Fruit fly (Drosophila melanogaster) whole organism, embryonic: Measurements from ENCODE around the gene Dpy-30L1.

Experiments
- Asciz ChIP-seq: fragments of 200-800 bp; sonication (Bioruptor generic); optimal IDR thresholded peaks from 2 replicates; lab custom pipeline; 2017; ENCODE audit warnings: missing biosample characterization, mild to moderate bottlenecking, missing genetic modification characterization, missing genetic modification reagents
- BEAF-32 ChIP-seq: fragments of 200-800 bp; sonication (Bioruptor generic); optimal IDR thresholded peaks from 3 replicates; lab custom pipeline; 2017; ENCODE audit warnings: missing biosample characterization, missing genetic modification characterization, mild to moderate bottlenecking, moderate library complexity, missing genetic modification reagents
- CG10462 ChIP-seq: fragments of 200-800 bp; sonication (Bioruptor generic); optimal IDR thresholded peaks from 2 replicates; lab custom pipeline; 2016; ENCODE audit warnings: missing biosample characterization, missing genetic modification characterization
- CG11504 ChIP-seq: fragments of 200-800 bp; sonication (Bioruptor generic); optimal IDR thresholded peaks from 3 replicates; lab custom pipeline; 2019; ENCODE audit warnings: missing biosample characterization, mild to moderate bottlenecking, missing genetic modification characterization, moderate library complexity
- CG12104 ChIP-seq: fragments of 200-800 bp; sonication (Bioruptor generic); optimal IDR thresholded peaks from 3 replicates; lab custom pipeline; 2016; ENCODE audit warnings: missing biosample characterization, missing genetic modification characterization
- CG13894 ChIP-seq: fragments of 200-800 bp; sonication (Bioruptor generic); optimal IDR thresholded peaks from 3 replicates; lab custom pipeline; 2018; ENCODE audit warnings: missing biosample characterization, mild to moderate bottlenecking, missing genetic modification characterization, moderate library complexity
- CG14710 ChIP-seq: fragments of 200-800 bp; sonication (Bioruptor generic); optimal IDR thresholded peaks from 3 replicates; lab custom pipeline; 2019; ENCODE audit warnings: missing biosample characterization, mild to moderate bottlenecking, missing genetic modification characterization, moderate library complexity
- CG1647 ChIP-seq: fragments of 200-800 bp; sonication (Bioruptor generic); optimal IDR thresholded peaks from 3 replicates; lab custom pipeline; 2016; ENCODE audit warnings: missing biosample characterization, missing genetic modification characterization
- CG16815 ChIP-seq: fragments of 200-800 bp; sonication (Bioruptor generic); optimal IDR thresholded peaks from 3 replicates; lab custom pipeline; 2017; ENCODE audit warnings: missing biosample characterization, mild to moderate bottlenecking, missing genetic modification characterization
- CG17385 ChIP-seq: fragments of 200-800 bp; sonication (Bioruptor generic); optimal IDR thresholded peaks from 3 replicates; lab custom pipeline; 2018; ENCODE audit warnings: missing biosample characterization, mild to moderate bottlenecking, missing genetic modification characterization
- CG17912 ChIP-seq: fragments of 200-800 bp; sonication (Bioruptor generic); optimal IDR thresholded peaks from 2 replicates; lab custom pipeline; 2018; ENCODE audit warnings: missing biosample characterization, mild to moderate bottlenecking, missing genetic modification characterization
- CG18476 ChIP-seq: fragments of 200-800 bp; sonication (Bioruptor generic); optimal IDR thresholded peaks from 2 replicates; lab custom pipeline; 2016; ENCODE audit warnings: missing biosample characterization, mild to moderate bottlenecking, missing genetic modification characterization
- CG6765 ChIP-seq: fragments of 200-800 bp; sonication (Bioruptor generic); optimal IDR thresholded peaks from 3 replicates; lab custom pipeline; 2017; ENCODE audit warnings: missing biosample characterization, mild to moderate bottlenecking, missing genetic modification characterization
- CG7745 ChIP-seq: fragments of 200-800 bp; sonication (Bioruptor generic); optimal IDR thresholded peaks from 2 replicates; lab custom pipeline; 2018; ENCODE audit warnings: missing biosample characterization, mild to moderate bottlenecking, missing genetic modification characterization, moderate library complexity
- CG7786 ChIP-seq: fragments of 200-800 bp; sonication (Bioruptor generic); optimal IDR thresholded peaks from 2 replicates; lab custom pipeline; 2016; ENCODE audit warnings: missing biosample characterization, missing genetic modification characterization
- CG7963 ChIP-seq: fragments of 200-800 bp; sonication (Bioruptor generic); IDR thresholded peaks from 3 replicates; pipeline ENCODE4 v1.3.6; 2022; ENCODE audit warnings: missing biosample characterization, missing genetic modification characterization; ENCODE audit not compliant: partially characterized antibody
- Chrac-16 ChIP-seq: fragments of 200-800 bp; sonication (Bioruptor generic); optimal IDR thresholded peaks from 3 replicates; lab custom pipeline; 2016; ENCODE audit warnings: missing biosample characterization, missing genetic modification characterization
- Dll ChIP-seq: fragments of 200-800 bp; sonication (Bioruptor generic); IDR thresholded peaks from 4 replicates; pipeline ENCODE4 v1.3.6; 2022; ENCODE audit warnings: missing biosample characterization, missing genetic modification characterization; ENCODE audit not compliant: partially characterized antibody
- Doc2 ChIP-seq: fragments of 200-800 bp; sonication (Bioruptor generic); IDR thresholded peaks from 2 replicates; pipeline ENCODE4 v1.3.6; 2022; ENCODE audit warnings: missing biosample characterization, missing genetic modification characterization
- Doc3 ChIP-seq: fragments of 200-800 bp; sonication (Bioruptor generic); IDR thresholded peaks from 3 replicates; pipeline ENCODE4 v1.3.6; 2022; ENCODE audit warnings: missing biosample characterization, missing genetic modification characterization; ENCODE audit not compliant: partially characterized antibody
- Dp ChIP-seq: fragments of 200-800 bp; sonication (Bioruptor generic); optimal IDR thresholded peaks from 2 replicates; lab custom pipeline; 2018; ENCODE audit warnings: missing biosample characterization, mild to moderate bottlenecking, missing genetic modification characterization, moderate library complexity
- E2f2 ChIP-seq: fragments of 200-800 bp; sonication (Bioruptor generic); IDR thresholded peaks from 2 replicates; pipeline ENCODE4 v1.3.6; 2022; ENCODE audit warnings: missing biosample characterization, missing genetic modification characterization
- Gug ChIP-seq: fragments of 200-800 bp; sonication (Bioruptor generic); IDR thresholded peaks from 4 replicates; pipeline ENCODE4 v1.3.6; 2022; ENCODE audit warnings: missing biosample characterization, missing genetic modification characterization
- HLH4C ChIP-seq: fragments of 200-800 bp; sonication (Bioruptor generic); IDR thresholded peaks from 3 replicates; pipeline ENCODE4 v1.3.6; 2022; ENCODE audit warnings: missing biosample characterization, missing genetic modification characterization; ENCODE audit not compliant: partially characterized antibody
- Lhr ChIP-seq: fragments of 200-800 bp; sonication (Bioruptor generic); optimal IDR thresholded peaks from 3 replicates; lab custom pipeline; 2017; ENCODE audit warnings: mild to moderate bottlenecking, missing biosample characterization, missing genetic modification reagents, missing genetic modification characterization
- Lim3 ChIP-seq: fragments of 200-800 bp; sonication (Bioruptor generic); IDR thresholded peaks from 2 replicates; pipeline ENCODE4 v1.3.6; 2022; ENCODE audit warnings: missing biosample characterization, missing genetic modification characterization
- Mrtf ChIP-seq: fragments of 200-800 bp; sonication (Bioruptor generic); IDR thresholded peaks from 3 replicates; pipeline ENCODE4 v1.3.6; 2022; ENCODE audit warnings: missing biosample characterization, missing genetic modification characterization
- NC2β ChIP-seq: fragments of 200-800 bp; sonication (Bioruptor generic); optimal IDR thresholded peaks from 2 replicates; lab custom pipeline; 2016; ENCODE audit warnings: missing biosample characterization, missing genetic modification characterization
- Nf-YA ChIP-seq: fragments of 200-800 bp; sonication (Bioruptor generic); IDR thresholded peaks from 2 replicates; pipeline ENCODE4 v1.3.6; 2022; ENCODE audit warnings: missing biosample characterization, missing genetic modification characterization
- Side ChIP-seq: fragments of 200-800 bp; sonication (Bioruptor generic); optimal IDR thresholded peaks from 2 replicates; lab custom pipeline; 2016; ENCODE audit warnings: missing biosample characterization, missing genetic modification characterization
- Spps ChIP-seq: fragments of 200-800 bp; sonication (Bioruptor generic); optimal IDR thresholded peaks from 2 replicates; lab custom pipeline; 2018; ENCODE audit warnings: missing biosample characterization, mild to moderate bottlenecking, missing genetic modification characterization
- Stat92E ChIP-seq, 3 experiments: fragments of >200 bp in 2 of 3; fragments of 200-800 bp in 1 of 3; sonication (Bioruptor generic) in 1 of 3; optimal IDR thresholded peaks; 2 replicates each; lab custom pipeline; 2017 to 2019; ENCODE audit warnings: missing biosample characterization in 3 of 3, missing genetic modification characterization in 3 of 3, mild to moderate bottlenecking in 1 of 3, moderate library complexity in 1 of 3
- Usf ChIP-seq: fragments of 200-800 bp; sonication (Bioruptor generic); optimal IDR thresholded peaks from 2 replicates; lab custom pipeline; 2017; ENCODE audit warnings: missing genotype, missing biosample characterization, missing genetic modification characterization
- Xbp1 ChIP-seq: fragments of 200-800 bp; sonication (Bioruptor generic); optimal IDR thresholded peaks from 3 replicates; lab custom pipeline; 2016; ENCODE audit warnings: missing biosample characterization, mild to moderate bottlenecking, missing genetic modification characterization
- az2 ChIP-seq: fragments of 200-800 bp; sonication (Bioruptor generic); optimal IDR thresholded peaks from 3 replicates; lab custom pipeline; 2016; ENCODE audit warnings: missing biosample characterization, missing genetic modification characterization
- bab2 ChIP-seq: fragments of 200-800 bp; sonication (Bioruptor generic); optimal IDR thresholded peaks from 2 replicates; lab custom pipeline; 2016; ENCODE audit warnings: missing biosample characterization, missing genetic modification characterization
- ems ChIP-seq: fragments of 200-800 bp; sonication (Bioruptor generic); optimal IDR thresholded peaks from 3 replicates; lab custom pipeline; 2016; ENCODE audit warnings: missing biosample characterization, missing genetic modification characterization
- fru ChIP-seq: fragments of >200 bp; optimal IDR thresholded peaks from 2 replicates; lab custom pipeline; 2017
- gsb ChIP-seq: fragments of 200-800 bp; sonication (Bioruptor generic); IDR thresholded peaks from 2 replicates; pipeline ENCODE4 v1.3.6; 2022; ENCODE audit warnings: missing biosample characterization, missing genetic modification characterization
- hbn ChIP-seq: fragments of 200-800 bp; sonication (Bioruptor generic); IDR thresholded peaks from 2 replicates; pipeline ENCODE4 v1.3.6; 2022; ENCODE audit warnings: missing biosample characterization, missing genetic modification characterization; ENCODE audit not compliant: partially characterized antibody
- hkb ChIP-seq, 2 experiments: fragments of 200-800 bp in 1 of 2; fragments of >200 bp in 1 of 2; sonication (Bioruptor generic) in 1 of 2; IDR thresholded peaks in 1 of 2; optimal IDR thresholded peaks in 1 of 2; 2 replicates each; pipeline versions ENCODE4 v1.3.6 to Lab custom; 2017 to 2022; ENCODE audit warnings: missing biosample characterization in 1 of 2, missing genetic modification characterization in 1 of 2
- ind ChIP-seq: fragments of 200-800 bp; sonication (Bioruptor generic); optimal IDR thresholded peaks from 3 replicates; lab custom pipeline; 2016; ENCODE audit warnings: missing biosample characterization, missing genetic modification characterization
- lbe ChIP-seq: fragments of 200-800 bp; sonication (Bioruptor generic); optimal IDR thresholded peaks from 2 replicates; lab custom pipeline; 2016; ENCODE audit warnings: missing biosample characterization, mild to moderate bottlenecking, missing genetic modification characterization
- lilli ChIP-seq: fragments of 200-800 bp; sonication (Bioruptor generic); optimal IDR thresholded peaks from 3 replicates; lab custom pipeline; 2016; ENCODE audit warnings: missing biosample characterization, missing genetic modification characterization
- mam ChIP-seq: fragments of 200-800 bp; sonication (Bioruptor generic); optimal IDR thresholded peaks from 3 replicates; lab custom pipeline; 2016; ENCODE audit warnings: missing biosample characterization, missing genetic modification characterization
- sna ChIP-seq: fragments of 200-800 bp; sonication (Bioruptor generic); IDR thresholded peaks from 2 replicates; pipeline ENCODE4 v1.3.6; 2022; ENCODE audit warnings: missing biosample characterization, missing genetic modification characterization; ENCODE audit not compliant: partially characterized antibody
- sqz ChIP-seq: fragments of 200-800 bp; sonication (Bioruptor generic); optimal IDR thresholded peaks from 3 replicates; lab custom pipeline; 2018; ENCODE audit warnings: missing biosample characterization, mild to moderate bottlenecking, missing genetic modification characterization
- toy ChIP-seq: fragments of 200-800 bp; sonication (Bioruptor generic); IDR thresholded peaks from 2 replicates; pipeline ENCODE4 v1.3.6; 2022; ENCODE audit warnings: missing biosample characterization, missing genetic modification characterization
- trem ChIP-seq: fragments of 200-800 bp; optimal IDR thresholded peaks from 3 replicates; lab custom pipeline; 2019; ENCODE audit warnings: missing biosample characterization, mild to moderate bottlenecking, missing genetic modification characterization, moderate library complexity
- unc-4 ChIP-seq: fragments of 200-800 bp; sonication (Bioruptor generic); IDR thresholded peaks from 2 replicates; pipeline ENCODE4 v1.3.6; 2022; ENCODE audit warnings: missing biosample characterization, missing genetic modification characterization; ENCODE audit not compliant: partially characterized antibody

Gene Dpy-30L1

dm6 chr2L:10769708-10770107 lies 37.3 kb downstream of the Dpy-30L1 start, which contains the start of gene CG6724 (continued):
- TF ChIP-seq HLH4C (GFP tag; lab: Robert Waterston, UW) (peak; percentile 88), sna (peak; percentile 63; the same call in 1 of the 2 replicates), Usf (GFP tag; lab: Kevin White, UChicago) (no peak), CG10462 (GFP tag; lab: Kevin White, UChicago) (no peak), CG13894 (tag; lab: Kevin White, UChicago) (no peak), Doc3 (GFP tag; lab: Robert Waterston, UW) (peak; percentile 28; the same call in 1 of the 3 replicates), sqz (GFP tag; lab: Kevin White, UChicago) (no peak), ind (GFP tag; lab: Kevin White, UChicago) (no peak), lbe (no peak), Doc2 (no peak), NC2β (GFP tag; lab: Kevin White, UChicago) (no peak), CG6765 (GFP tag; lab: Kevin White, UChicago) (no peak), Gug (GFP tag; lab: Robert Waterston, UW) (no peak), az2 (GFP tag; lab: Kevin White, UChicago) (no peak), Nf-YA (GFP tag; lab: Robert Waterston, UW) (no peak), lilli (GFP tag; lab: Kevin White, UChicago) (no peak), hkb (optimal IDR thresholded peaks at IDR 0.05; lab: Kevin White, UChicago) (no peak), hkb (GFP tag; IDR thresholded peaks at IDR 0.05; lab: Robert Waterston, UW) (no peak), CG11504 (tag; lab: Kevin White, UChicago) (no peak), toy (GFP tag; lab: Robert Waterston, UW) (no peak), Side (GFP tag; lab: Kevin White, UChicago) (no peak), unc-4 (peak; percentile 61), CG12104 (GFP tag; lab: Kevin White, UChicago) (no peak), Dp (GFP tag; lab: Kevin White, UChicago) (peak; percentile 88), CG1647 (no peak), CG17385 (GFP tag; lab: Kevin White, UChicago) (no peak), Dll (GFP tag; lab: Robert Waterston, UW) (peak; percentile 69; the same call in 3 of the 4 replicates), BEAF-32 (GFP tag; lab: Kevin White, UChicago) (peak; percentile 65), ems (GFP tag; lab: Kevin White, UChicago) (no peak), CG16815 (GFP tag; lab: Kevin White, UChicago) (no peak), bab2 (GFP tag; lab: Kevin White, UChicago) (no peak), Mrtf (no peak), Stat92E (GFP tag; optimal IDR thresholded peaks at IDR 0.05; lab: Kevin White, UChicago) (no peak), fru (lab: Kevin White, UChicago) (no peak), CG7745 (tag; lab: Kevin White, UChicago) (no peak), Asciz (GFP tag; lab: Kevin White, UChicago) (no peak), CG18476 (GFP tag; lab: Kevin White, UChicago) (no peak), Spps (tag; lab: Kevin White, UChicago) (no peak), CG7963 (GFP tag; lab: Robert Waterston, UW) (peak; percentile 61; the same call in 2 of the 3 replicates), Lim3 (GFP tag; lab: Robert Waterston, UW) (no peak), trem (tag; lab: Kevin White, UChicago) (peak; percentile 50), CG17912 (GFP tag; lab: Kevin White, UChicago) (no peak), mam (no peak), gsb (GFP tag; lab: Robert Waterston, UW) (no peak), CG14710 (tag; lab: Kevin White, UChicago) (peak; percentile 24), Chrac-16 (GFP tag; lab: Kevin White, UChicago) (no peak), Lhr (GFP tag; lab: Kevin White, UChicago) (no peak), E2f2 (GFP tag; lab: Robert Waterston, UW) (peak; percentile 90), Xbp1 (GFP tag; lab: Kevin White, UChicago) (no peak), CG7786 (GFP tag; lab: Kevin White, UChicago) (no peak), hbn (peak; percentile 39; the same call in 1 of the 2 replicates)
